Worm (Caenorhabditis elegans) whole organism, late embryonic: ENCODE measurements around the gene emg-1.
A peak's percentile ranks its signal among the peaks of the same experiment; 100 is the strongest.

ENCODE experiments used
- ahr-1 ChIP-seq: sonication (generic microtip); optimal IDR thresholded peaks from 2 replicates; lab custom pipeline; 2016; ENCODE audit warnings: missing genetic modification characterization, missing compliant biosample characterization
- ama-1 ChIP-seq: fragments of 150-350 bp; optimal IDR thresholded peaks from 2 replicates; lab custom pipeline; 2014
- ceh-19 ChIP-seq: fragments of 200-800 bp; sonication (Bioruptor generic); optimal IDR thresholded peaks from 2 replicates; lab custom pipeline; 2018; ENCODE audit warnings: mild to moderate bottlenecking, missing genetic modification characterization, missing compliant biosample characterization
- ets-4 ChIP-seq: sonication (generic microtip); optimal IDR thresholded peaks from 2 replicates; lab custom pipeline; 2016; ENCODE audit warnings: missing genetic modification characterization, missing compliant biosample characterization
- fkh-6 ChIP-seq: sonication (generic microtip); optimal IDR thresholded peaks from 2 replicates; lab custom pipeline; 2016; ENCODE audit warnings: missing genetic modification characterization, missing compliant biosample characterization
- hlh-13 ChIP-seq: fragments of 200-800 bp; sonication (Bioruptor generic); optimal IDR thresholded peaks from 2 replicates; lab custom pipeline; 2018; ENCODE audit warnings: mild to moderate bottlenecking, missing genetic modification characterization, missing compliant biosample characterization
- nfya-1 ChIP-seq: sonication (generic microtip); optimal IDR thresholded peaks from 2 replicates; lab custom pipeline; 2017; ENCODE audit warnings: missing genetic modification characterization, mild to moderate bottlenecking, missing compliant biosample characterization, antibody characterized with exemption, moderate library complexity
- nhr-11 ChIP-seq: fragments of 150-350 bp; optimal IDR thresholded peaks from 2 replicates; lab custom pipeline; 2014; ENCODE audit warnings: missing biosample characterization, missing genetic modification characterization
- pha-4 ChIP-seq: fragments of 150-350 bp; optimal IDR thresholded peaks from 2 replicates; lab custom pipeline; 2018; ENCODE audit warnings: missing biosample characterization, missing genetic modification reagents, missing genetic modification characterization
- pqm-1 ChIP-seq: sonication (generic microtip); optimal IDR thresholded peaks from 2 replicates; lab custom pipeline; 2016; ENCODE audit warnings: missing genetic modification characterization, missing compliant biosample characterization
- rnt-1 ChIP-seq: sonication (generic microtip); optimal IDR thresholded peaks from 2 replicates; lab custom pipeline; 2016; ENCODE audit warnings: missing genetic modification characterization, missing compliant biosample characterization
- sox-4 ChIP-seq: sonication (generic microtip); optimal IDR thresholded peaks from 2 replicates; lab custom pipeline; 2017; ENCODE audit warnings: mild to moderate bottlenecking, missing genetic modification characterization, inconsistent platforms, missing compliant biosample characterization
- tbx-2 ChIP-seq: sonication (generic microtip); optimal IDR thresholded peaks from 2 replicates; lab custom pipeline; 2016; ENCODE audit warnings: missing genetic modification characterization, missing compliant biosample characterization
- unc-3 ChIP-seq, 2 experiments: fragments of 200-800 bp in 1 of 2; sonication (Bioruptor generic) in 1 of 2; sonication (generic microtip) in 1 of 2; conservative IDR thresholded peaks in 1 of 2; optimal IDR thresholded peaks in 1 of 2; 2 replicates each; pipeline versions ENCODE4 v1.3.6 to Lab custom; 2016 to 2022; ENCODE audit warnings: missing compliant biosample characterization in 2 of 2, missing genetic modification characterization in 2 of 2, missing genetic modification reagents in 1 of 2

ce11 chrIII:10621208-10621607 is 28.1 kb upstream of the emg-1 start, which contains the start of the genes lron-10 and hpr-9:
- TF ChIP-seq ama-1 (lab: Kevin White, UChicago) (no peak), hlh-13 (GFP tag; lab: Kevin White, UChicago) (no peak), ceh-19 (GFP tag; lab: Kevin White, UChicago) (no peak), pqm-1 (tag; lab: Kevin White, UChicago) (no peak), nhr-11 (tag; lab: Kevin White, UChicago) (no peak), fkh-6 (peak; percentile 50), ets-4 (tag; lab: Kevin White, UChicago) (peak; percentile 82), unc-3 (GFP tag; conservative IDR thresholded peaks at IDR 0.05; lab: Robert Waterston, UW) (no peak), unc-3 (tag; optimal IDR thresholded peaks at IDR 0.05; lab: Kevin White, UChicago) (peak; percentile 34), sox-4 (tag; lab: Kevin White, UChicago) (no peak), tbx-2 (tag; lab: Kevin White, UChicago) (peak; percentile 84), nfya-1 (no peak), pha-4 (tag; lab: Kevin White, UChicago) (no peak), rnt-1 (peak; percentile 3), ahr-1 (no peak)
